Fruit fly (Drosophila melanogaster): ENCODE measurements around the gene LSm7.

DNA sequence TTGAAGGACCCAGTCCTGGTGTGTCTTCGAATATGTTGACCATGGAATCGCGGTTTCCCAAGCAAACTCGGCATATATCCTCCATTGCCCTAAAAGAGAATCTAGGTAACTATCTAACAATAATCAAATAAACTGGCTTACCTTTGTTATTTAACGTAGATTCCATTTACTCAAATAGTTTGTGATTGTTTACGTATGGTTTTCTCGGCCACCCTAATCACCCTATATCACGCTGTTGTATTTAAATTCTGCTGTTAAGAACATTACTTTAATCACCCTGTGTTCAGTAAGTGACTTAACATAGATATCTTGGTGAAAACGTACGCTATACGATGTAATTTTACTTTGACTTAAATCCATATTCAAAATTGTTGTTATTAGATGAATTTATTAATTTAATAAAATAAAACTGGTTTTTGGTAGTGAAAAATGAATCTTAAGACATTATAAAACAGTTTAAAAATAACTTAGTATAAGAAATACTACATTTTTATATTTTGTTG, 39.8 kb downstream of the LSm7 start:
- TF ChIP-seq CG4496 (GFP tag; IDR thresholded peaks at IDR 0.05) (no peak), CG13204 (GFP tag; optimal IDR thresholded peaks at IDR 0.05) (no peak), CG12605 (GFP tag; IDR thresholded peaks at IDR 0.05) (no peak), rn (GFP tag; IDR thresholded peaks at IDR 0.05) (no peak), Pif1A (GFP tag; optimal IDR thresholded peaks at IDR 0.05) (no peak), CG17806 (tag; optimal IDR thresholded peaks at IDR 0.05) (no peak), CG8159 (tag; optimal IDR thresholded peaks at IDR 0.05) (no peak), CG34367 (tag; optimal IDR thresholded peaks at IDR 0.05) (no peak), D1 (tag; optimal IDR thresholded peaks at IDR 0.05) (no peak), CG10348 (GFP tag; IDR thresholded peaks at IDR 0.05) (no peak)

All from whole organism, pupa.